Worm (Caenorhabditis elegans): ENCODE results near the gene chil-8.

The chil-8 gene

ce11 chrII:9916177-9916576 lies 43.3 kb upstream of the chil-8 start, which contains the start of gene F26C11.4:
Gene F26C11.4, minus strand, starts transcription at chrII:9916277.
- TF ChIP-seq zip-8 (tag; optimal IDR thresholded peaks at IDR 0.05) (no peak), lin-13 (tag; optimal IDR thresholded peaks at IDR 0.05) (no peak), ztf-11 (tag; optimal IDR thresholded peaks at IDR 0.05) (no peak), hlh-1 (tag; optimal IDR thresholded peaks at IDR 0.05) (no peak), sptf-1 (tag; optimal IDR thresholded peaks at IDR 0.05) (no peak), pha-4 (tag; optimal IDR thresholded peaks at IDR 0.05) (no peak), ceh-43 (GFP tag; optimal IDR thresholded peaks at IDR 0.05) (no peak), mep-1 (tag; optimal IDR thresholded peaks at IDR 0.05) (no peak), lin-32 (GFP tag; optimal IDR thresholded peaks at IDR 0.05) (no peak), bed-3 (GFP tag; optimal IDR thresholded peaks at IDR 0.05) (no peak), nhr-28 (tag; optimal IDR thresholded peaks at IDR 0.05) (no peak), ces-1 (GFP tag; optimal IDR thresholded peaks at IDR 0.05) (no peak), ceh-83 (GFP tag; optimal IDR thresholded peaks at IDR 0.05) (no peak), unc-39 (tag; optimal IDR thresholded peaks at IDR 0.05) (no peak), unc-62 (GFP tag; optimal IDR thresholded peaks at IDR 0.05) (no peak), drap-1 (GFP tag; optimal IDR thresholded peaks at IDR 0.05) (no peak)

DNA sequence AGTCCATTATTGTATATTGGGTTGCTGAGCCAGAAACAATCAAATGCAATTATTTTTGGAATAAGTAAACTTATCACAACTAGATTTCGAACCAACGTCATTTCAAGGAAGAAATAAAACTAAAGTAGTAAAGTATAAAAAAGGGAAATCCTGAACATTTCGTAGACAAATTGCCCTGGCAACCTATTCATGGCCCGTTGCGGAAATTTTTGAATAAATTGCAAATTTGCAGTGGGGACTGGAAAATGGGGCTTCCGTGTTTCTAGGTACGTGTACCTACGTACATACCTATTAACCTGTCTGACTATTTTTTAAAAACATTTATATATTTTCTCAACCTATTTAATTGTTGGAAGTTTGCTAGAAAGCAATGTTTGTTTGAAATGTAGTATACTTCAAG lies 42.1 kb upstream of the chil-8 start, which contains the start of gene F26C11.3:
TSS of gene F26C11.3 (minus strand) at position 101 of the 400 bp plus-strand sequence.
- TF ChIP-seq lin-32 (GFP tag; optimal IDR thresholded peaks at IDR 0.05): no peak
- TF ChIP-seq ceh-39 (tag; optimal IDR thresholded peaks at IDR 0.05): no peak
- TF ChIP-seq sem-2 (GFP tag; optimal IDR thresholded peaks at IDR 0.05): no peak
- TF ChIP-seq mls-2 (tag; optimal IDR thresholded peaks at IDR 0.05): no peak
- TF ChIP-seq flh-1 (GFP tag; optimal IDR thresholded peaks at IDR 0.05): no peak
- TF ChIP-seq pha-4 (tag; optimal IDR thresholded peaks at IDR 0.05): no peak
- no peak for TF ChIP-seq nhr-28 (tag; optimal IDR thresholded peaks at IDR 0.05)
- no peak for TF ChIP-seq snpc-4 (tag; optimal IDR thresholded peaks at IDR 0.05)
- TF ChIP-seq hlh-1 (tag; optimal IDR thresholded peaks at IDR 0.05): no peak
- no peak for TF ChIP-seq nhr-2 (tag; optimal IDR thresholded peaks at IDR 0.05)

DNA sequence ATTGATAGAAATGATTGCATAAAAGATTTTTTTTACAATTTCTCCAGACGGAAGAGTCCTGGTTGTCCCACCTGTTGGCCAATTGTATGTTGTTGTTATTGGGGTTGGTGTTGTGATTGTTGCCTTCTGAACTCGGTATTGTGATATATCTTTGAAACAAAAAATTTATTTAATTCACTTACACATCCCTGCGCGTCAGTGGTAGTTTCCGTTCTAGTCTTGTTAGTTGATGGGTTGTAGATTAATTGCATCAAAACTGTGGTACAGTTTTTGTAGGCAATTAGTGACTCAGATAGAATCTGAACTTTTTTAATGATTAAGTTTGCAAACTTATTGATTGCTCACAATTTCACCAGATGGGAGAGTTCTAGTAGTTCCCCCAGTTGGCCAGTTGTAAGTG lies 31.6 kb upstream of the chil-8 start:
- TF ChIP-seq mep-1 (tag; optimal IDR thresholded peaks at IDR 0.05) (no peak), unc-39 (tag; optimal IDR thresholded peaks at IDR 0.05) (no peak), M03D4.4 (tag; optimal IDR thresholded peaks at IDR 0.05) (no peak)

ce11 chrII:9900276-9900675 lies 27.4 kb upstream of the chil-8 start, which contains the start of gene unc-4:
Gene unc-4, minus strand, starts transcription at chrII:9900376.
- TF ChIP-seq sem-2 (GFP tag; optimal IDR thresholded peaks at IDR 0.05): no peak
- TF ChIP-seq ces-1 (GFP tag; optimal IDR thresholded peaks at IDR 0.05): no peak
- no peak for TF ChIP-seq cnd-1 (tag; optimal IDR thresholded peaks at IDR 0.05)
- no peak for TF ChIP-seq flh-1 (GFP tag; optimal IDR thresholded peaks at IDR 0.05)
- TF ChIP-seq nhr-12 (tag; optimal IDR thresholded peaks at IDR 0.05): no peak
- TF ChIP-seq lin-32 (GFP tag; optimal IDR thresholded peaks at IDR 0.05): no peak
- no peak for TF ChIP-seq blmp-1 (tag; optimal IDR thresholded peaks at IDR 0.05)
- no peak for TF ChIP-seq mab-5 (tag; optimal IDR thresholded peaks at IDR 0.05)
- no peak for TF ChIP-seq ceh-39 (tag; optimal IDR thresholded peaks at IDR 0.05)
- no peak for TF ChIP-seq nhr-76 (tag; optimal IDR thresholded peaks at IDR 0.05)
- TF ChIP-seq mls-2 (tag; optimal IDR thresholded peaks at IDR 0.05): no peak
- TF ChIP-seq tbx-8 (GFP tag; optimal IDR thresholded peaks at IDR 0.05): no peak
- no peak for TF ChIP-seq nhr-2 (tag; optimal IDR thresholded peaks at IDR 0.05)
- TF ChIP-seq lsy-2 (tag; optimal IDR thresholded peaks at IDR 0.05): no peak
- TF ChIP-seq M03D4.4 (tag; optimal IDR thresholded peaks at IDR 0.05): no peak
- no peak for TF ChIP-seq snpc-4 (tag; optimal IDR thresholded peaks at IDR 0.05)
- no peak for TF ChIP-seq lin-13 (tag; optimal IDR thresholded peaks at IDR 0.05)

DNA sequence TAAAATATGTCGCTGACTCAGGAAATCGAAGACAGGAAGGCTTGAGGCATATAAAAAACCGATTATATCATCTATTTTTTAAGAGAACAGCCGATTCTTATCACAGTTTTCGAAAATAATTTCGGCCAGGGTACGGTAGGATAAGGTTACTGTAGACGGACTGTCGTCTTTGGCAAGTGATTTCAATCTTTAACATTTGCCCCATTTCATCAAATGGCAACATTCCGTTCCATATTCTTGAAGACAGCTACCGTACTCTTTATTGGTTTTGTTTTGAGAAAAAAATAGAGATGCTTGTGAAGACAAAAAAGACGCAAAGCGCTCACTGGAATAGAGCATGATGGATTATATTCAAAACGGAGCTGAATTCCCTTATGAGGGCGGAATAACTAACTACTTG lies 25.9 kb upstream of the chil-8 start:
- TF ChIP-seq nhr-28 (tag; optimal IDR thresholded peaks at IDR 0.05) (no peak), ceh-83 (GFP tag; optimal IDR thresholded peaks at IDR 0.05) (no peak), nhr-76 (tag; optimal IDR thresholded peaks at IDR 0.05) (no peak), elt-3 (tag; optimal IDR thresholded peaks at IDR 0.05) (no peak), mab-5 (tag; optimal IDR thresholded peaks at IDR 0.05) (no peak)

DNA sequence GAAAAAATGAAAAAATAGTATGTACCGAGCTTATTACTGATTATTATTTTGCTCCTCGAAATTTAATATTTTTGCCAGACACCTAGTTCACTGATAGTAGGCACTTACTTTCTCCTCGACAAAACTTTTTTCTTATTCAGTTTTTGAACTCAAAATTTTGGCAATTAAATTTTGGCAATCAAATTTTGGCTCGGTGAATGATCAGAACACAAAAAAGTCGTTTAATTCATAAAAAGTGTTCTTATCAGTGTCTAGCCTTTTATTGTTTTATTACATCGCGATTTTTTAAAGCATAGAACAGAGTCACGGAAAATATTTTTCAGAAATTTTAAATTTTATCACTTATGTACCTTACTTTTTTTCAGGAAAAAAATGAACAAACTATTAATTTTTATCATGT lies 22.3 kb upstream of the chil-8 start:
- no peak for TF ChIP-seq nhr-12 (tag; optimal IDR thresholded peaks at IDR 0.05)
- no peak for TF ChIP-seq ceh-43 (GFP tag; optimal IDR thresholded peaks at IDR 0.05)
- no peak for TF ChIP-seq bed-3 (GFP tag; optimal IDR thresholded peaks at IDR 0.05)
- no peak for TF ChIP-seq hlh-1 (tag; optimal IDR thresholded peaks at IDR 0.05)
- no peak for TF ChIP-seq elt-3 (tag; optimal IDR thresholded peaks at IDR 0.05)
- TF ChIP-seq ceh-83 (GFP tag; optimal IDR thresholded peaks at IDR 0.05): no peak
- TF ChIP-seq nhr-76 (tag; optimal IDR thresholded peaks at IDR 0.05): no peak
- TF ChIP-seq ztf-11 (tag; optimal IDR thresholded peaks at IDR 0.05): no peak
- no peak for TF ChIP-seq sptf-1 (tag; optimal IDR thresholded peaks at IDR 0.05)
- no peak for TF ChIP-seq ces-1 (GFP tag; optimal IDR thresholded peaks at IDR 0.05)
- no peak for TF ChIP-seq cnd-1 (tag; optimal IDR thresholded peaks at IDR 0.05)

All from whole organism, mixed stage, embryonic.